Worm (Caenorhabditis elegans): Measurements from ENCODE around the gene nlp-55.
A peak's percentile ranks its signal among the peaks of the same experiment; 100 is the strongest.

Gene nlp-55

DNA sequence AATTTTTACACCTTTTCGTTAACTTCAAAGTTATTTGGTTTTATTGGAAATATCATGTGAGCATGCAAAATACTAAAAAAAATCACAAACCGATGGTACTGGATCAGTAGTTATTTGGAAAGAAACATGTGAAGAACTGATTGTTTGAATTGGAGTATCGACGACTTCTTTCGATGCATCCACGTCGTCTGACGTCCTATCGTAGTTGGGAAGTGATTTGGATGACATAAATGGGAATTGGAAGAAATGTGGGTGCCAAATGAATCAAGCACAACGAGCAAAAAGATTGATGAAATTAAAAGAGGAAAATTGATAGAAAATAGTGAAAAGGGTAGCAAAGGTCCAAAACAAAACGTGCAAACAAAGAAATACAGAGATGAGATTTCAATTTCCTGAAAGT, 26.0 kb upstream of the nlp-55 start, which contains the start of gene shw-1:
Gene shw-1, minus strand, starts transcription at position 228 of the 400 bp plus-strand sequence.
- TF ChIP-seq ceh-88 (GFP tag; IDR thresholded peaks at IDR 0.05) (no peak), sptf-1 (tag; optimal IDR thresholded peaks at IDR 0.05) (no peak), irx-1 (tag; optimal IDR thresholded peaks at IDR 0.05) (no peak), hlh-4 (tag; optimal IDR thresholded peaks at IDR 0.05) (no peak), efl-3 (GFP tag; optimal IDR thresholded peaks at IDR 0.05) (no peak), efl-1 (optimal IDR thresholded peaks at IDR 0.05) (no peak), efl-1 (GFP tag; optimal IDR thresholded peaks at IDR 0.05 in 1 of 2) (peak in 1 of 2 experiments; percentile 67)

DNA sequence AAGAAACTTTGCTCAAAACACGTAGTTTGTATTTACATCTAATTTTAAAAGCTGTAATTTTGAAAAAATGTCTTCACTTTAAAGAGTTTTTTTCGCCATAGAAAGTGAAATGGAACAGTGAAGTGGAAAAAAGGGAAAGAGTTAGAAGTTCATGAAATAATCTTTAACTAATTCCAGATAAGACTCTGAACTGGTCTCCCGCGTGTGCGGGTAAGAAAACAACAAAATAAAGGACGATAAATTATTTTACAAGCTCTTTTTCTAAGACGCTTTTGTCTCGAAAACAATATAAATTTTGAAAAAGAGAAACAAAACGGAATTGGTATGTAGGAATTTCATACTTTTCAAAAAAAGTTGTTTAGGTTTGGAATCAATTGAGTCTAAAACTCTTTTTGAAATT, 21.5 kb upstream of the nlp-55 start:
- no peak for TF ChIP-seq pqm-1 (tag; optimal IDR thresholded peaks at IDR 0.05)
- TF ChIP-seq ztf-11 (tag; optimal IDR thresholded peaks at IDR 0.05), result no peak
- no peak for TF ChIP-seq pag-3 (tag; optimal IDR thresholded peaks at IDR 0.05; ENCODE audit: borderline replicate concordance, insufficient read depth)
- TF ChIP-seq mab-9 (GFP tag; IDR thresholded peaks at IDR 0.05), result no peak
- TF ChIP-seq ama-1 (optimal IDR thresholded peaks at IDR 0.05), result no peak
- TF ChIP-seq nhr-85 (tag), result no peak
- TF ChIP-seq swsn-7 (tag; optimal IDR thresholded peaks at IDR 0.05), result no peak
- TF ChIP-seq lin-39 (tag; optimal IDR thresholded peaks at IDR 0.05), result no peak
- no peak for TF ChIP-seq grh-1 (GFP tag; IDR thresholded peaks at IDR 0.05)
- TF ChIP-seq fkh-10 (GFP tag; optimal IDR thresholded peaks at IDR 0.05), result no peak
- no peak for TF ChIP-seq zip-4 (GFP tag; optimal IDR thresholded peaks at IDR 0.05)
- no peak for TF ChIP-seq hlh-4 (tag; optimal IDR thresholded peaks at IDR 0.05)
- TF ChIP-seq alr-1 (tag; optimal IDR thresholded peaks at IDR 0.05; ENCODE audit: borderline replicate concordance), result no peak
- TF ChIP-seq mdl-1 (tag; optimal IDR thresholded peaks at IDR 0.05), result no peak
- TF ChIP-seq snpc-4 (tag; optimal IDR thresholded peaks at IDR 0.05), result no peak
- no peak for TF ChIP-seq mef-2 (tag; optimal IDR thresholded peaks at IDR 0.05)
- TF ChIP-seq jun-1 (tag; optimal IDR thresholded peaks at IDR 0.05), result no peak
- TF ChIP-seq ceh-88 (GFP tag; IDR thresholded peaks at IDR 0.05), result no peak
- no peak for TF ChIP-seq rnt-1 (tag; optimal IDR thresholded peaks at IDR 0.05)

DNA sequence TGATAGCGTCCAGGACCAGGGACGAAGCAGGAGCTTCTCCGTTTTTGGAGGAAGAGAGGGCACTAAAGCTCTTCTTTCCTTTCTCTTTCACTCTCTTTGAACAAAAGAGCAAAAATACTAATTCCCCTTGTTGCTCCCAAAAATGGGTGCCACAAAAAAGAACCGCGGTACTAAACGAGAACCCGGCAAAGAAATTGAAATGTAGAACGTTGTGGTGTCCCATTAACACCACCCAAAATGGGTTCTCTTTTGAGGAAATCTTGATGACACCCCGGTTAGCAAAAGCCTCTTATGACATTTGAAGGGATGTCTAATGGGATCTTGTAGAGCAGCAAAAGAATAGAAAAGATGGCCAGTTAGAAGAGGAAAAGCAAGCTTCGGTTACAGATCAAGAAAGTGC, 19.6 kb upstream of the nlp-55 start:
- no peak for TF ChIP-seq nhr-19 (GFP tag; conservative IDR thresholded peaks at IDR 0.05)
- no peak for TF ChIP-seq mep-1 (tag; optimal IDR thresholded peaks at IDR 0.05)
- TF ChIP-seq lin-35 (GFP tag; optimal IDR thresholded peaks at IDR 0.05), result no peak
- TF ChIP-seq aha-1 (tag; optimal IDR thresholded peaks at IDR 0.05), result no peak
- TF ChIP-seq blmp-1 (tag; optimal IDR thresholded peaks at IDR 0.05), result no peak

DNA sequence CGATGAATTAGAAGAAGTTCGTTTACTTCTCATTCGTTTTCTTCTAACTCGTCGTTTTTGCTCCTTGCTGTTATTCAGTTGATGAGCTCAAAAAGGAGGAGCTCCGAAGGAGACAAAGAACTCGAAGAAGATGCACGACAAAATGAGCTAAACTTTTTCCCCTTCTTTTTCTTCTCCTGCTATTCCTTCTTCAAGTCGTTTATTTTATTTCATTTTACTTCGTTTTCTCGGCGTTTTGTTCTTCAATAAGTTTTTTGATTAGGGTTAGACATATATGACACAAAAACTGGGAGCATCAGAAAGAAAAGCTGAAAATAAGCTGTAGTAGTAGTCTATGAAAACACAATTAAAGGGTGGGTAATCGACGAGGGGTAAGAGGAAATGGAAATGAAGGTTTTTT, 16.8 kb upstream of the nlp-55 start:
- no peak for TF ChIP-seq ztf-4 (tag; optimal IDR thresholded peaks at IDR 0.05)
- peak; percentile 2 for TF ChIP-seq lin-14 (GFP tag; optimal IDR thresholded peaks at IDR 0.05)

DNA sequence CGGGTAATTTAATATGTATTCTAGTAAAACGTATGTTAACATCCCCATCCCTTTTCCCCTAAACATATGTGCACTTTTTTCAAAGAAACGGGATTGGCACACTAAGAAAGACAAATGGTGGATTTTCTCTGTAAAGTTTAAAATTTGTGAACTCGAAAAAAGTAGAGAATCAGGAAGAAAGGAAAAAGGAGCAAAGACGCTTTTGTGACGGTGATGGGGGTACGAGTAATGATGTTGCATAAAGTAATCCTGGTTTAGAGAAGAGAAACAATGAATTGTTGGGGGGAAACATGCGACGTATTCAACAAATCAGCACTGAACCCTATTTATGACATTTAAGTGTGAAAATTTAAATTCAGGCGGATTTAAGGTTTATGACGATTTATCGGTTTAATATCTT, 16.3 kb upstream of the nlp-55 start:
- no peak for TF ChIP-seq mdl-1 (tag; optimal IDR thresholded peaks at IDR 0.05)
- no peak for TF ChIP-seq elt-3 (tag; optimal IDR thresholded peaks at IDR 0.05)
- no peak for TF ChIP-seq lsy-2 (tag; optimal IDR thresholded peaks at IDR 0.05)
- no peak for TF ChIP-seq nhr-76 (tag; optimal IDR thresholded peaks at IDR 0.05)
- TF ChIP-seq nhr-19 (GFP tag; conservative IDR thresholded peaks at IDR 0.05), result no peak
- TF ChIP-seq lin-35 (GFP tag; optimal IDR thresholded peaks at IDR 0.05), result no peak
- no peak for TF ChIP-seq zag-1 (tag; optimal IDR thresholded peaks at IDR 0.05)
- TF ChIP-seq Y116A8C.19 (tag; optimal IDR thresholded peaks at IDR 0.05; ENCODE audit: borderline replicate concordance), result no peak
- no peak for TF ChIP-seq fkh-4 (tag; optimal IDR thresholded peaks at IDR 0.05; ENCODE audit: borderline replicate concordance)
- TF ChIP-seq lin-13 (GFP tag; optimal IDR thresholded peaks at IDR 0.05), result no peak
- no peak for TF ChIP-seq ceh-63 (GFP tag; optimal IDR thresholded peaks at IDR 0.05)
- no peak for TF ChIP-seq unc-130 (tag; optimal IDR thresholded peaks at IDR 0.05)
- TF ChIP-seq aly-2 (tag; optimal IDR thresholded peaks at IDR 0.05), result no peak
- TF ChIP-seq lir-3 (tag; optimal IDR thresholded peaks at IDR 0.05; ENCODE audit: poor library complexity), result no peak
- no peak for TF ChIP-seq zip-4 (GFP tag; optimal IDR thresholded peaks at IDR 0.05)
- TF ChIP-seq efl-1 (optimal IDR thresholded peaks at IDR 0.05), result no peak
- TF ChIP-seq efl-1 (GFP tag; optimal IDR thresholded peaks at IDR 0.05 in 1 of 2), result no peak
- no peak for TF ChIP-seq ceh-8 (GFP tag; optimal IDR thresholded peaks at IDR 0.05)
- no peak for TF ChIP-seq fkh-10 (GFP tag; optimal IDR thresholded peaks at IDR 0.05)
- TF ChIP-seq dpl-1 (GFP tag; optimal IDR thresholded peaks at IDR 0.05), result no peak
- no peak for TF ChIP-seq nhr-47 (tag; optimal IDR thresholded peaks at IDR 0.05)
